Fruit fly (Drosophila melanogaster) whole organism, wandering third instar larva: Measurements from ENCODE around the gene Hrs.

ENCODE experiments used
- Dif ChIP-seq: fragments of 200-275, 200-300 bp; sonication (Bioruptor generic); optimal IDR thresholded peaks from 2 replicates; lab custom pipeline; 2018; ENCODE audit warnings: missing biosample characterization, missing genetic modification characterization; ENCODE audit not compliant: partially characterized antibody
- N ChIP-seq: fragments of >200 bp; optimal IDR thresholded peaks from 2 replicates; lab custom pipeline; 2018; ENCODE audit warnings: missing biosample characterization, missing external identifiers, missing genetic modification characterization
- fru ChIP-seq: fragments of 200-800 bp; sonication (Bioruptor generic); optimal IDR thresholded peaks from 3 replicates; lab custom pipeline; 2016; ENCODE audit warnings: missing biosample characterization, mild to moderate bottlenecking, missing genetic modification characterization
- jim ChIP-seq: fragments of 175-275, 200-325 bp; sonication (Bioruptor generic); optimal IDR thresholded peaks from 2 replicates; lab custom pipeline; 2016; ENCODE audit warnings: missing biosample characterization, mild to moderate bottlenecking, missing genetic modification characterization

DNA sequence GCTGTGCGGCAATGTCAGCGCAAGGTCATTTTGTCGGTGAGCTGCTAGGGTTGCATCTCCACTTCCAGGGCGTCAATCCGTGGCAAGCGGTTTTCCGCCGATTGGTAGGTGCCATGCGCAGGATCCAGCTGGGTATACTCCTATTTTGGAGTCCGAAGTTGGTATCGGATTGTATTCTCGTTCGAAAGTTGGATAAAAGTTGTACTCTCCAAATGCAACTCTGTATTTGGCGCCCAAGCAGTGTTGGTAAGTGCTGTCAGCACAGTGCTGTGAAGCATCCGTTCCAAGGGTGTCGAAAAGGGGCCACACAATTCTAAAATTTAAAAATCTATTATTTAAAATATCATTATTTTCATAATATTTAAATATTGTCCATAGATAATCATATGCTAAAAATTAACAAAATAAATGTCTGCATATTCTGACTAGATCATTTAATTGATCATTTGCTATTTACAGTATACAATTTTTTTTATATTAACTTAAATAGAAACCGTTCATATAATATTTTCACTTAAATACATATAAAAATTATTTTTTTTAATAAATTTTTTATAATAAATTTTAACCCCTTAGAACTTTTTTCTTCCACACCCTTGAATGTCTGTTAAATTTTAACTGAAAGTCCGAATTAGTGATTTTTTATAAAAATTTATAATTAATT lies 8.8 kb downstream of the Hrs start:
- no peak for TF ChIP-seq N
- peak; percentile 46 for TF ChIP-seq jim (GFP tag; lab: Kevin White, UChicago)
- peak; percentile 86 for TF ChIP-seq fru (GFP tag; lab: Kevin White, UChicago)
- TF ChIP-seq Dif (GFP tag; lab: Kevin White, UChicago): no peak
